Fruit fly (Drosophila melanogaster) whole organism, embryonic: ENCODE data around the gene CG42553.

Experiments
- Adf1 ChIP-seq: fragments of 200-800 bp; sonication (Bioruptor generic); IDR thresholded peaks from 2 replicates; pipeline ENCODE4 v1.3.6; 2022; ENCODE audit warnings: missing biosample characterization, missing genetic modification characterization
- Atf-2 ChIP-seq: fragments of 200-800 bp; sonication (Bioruptor generic); optimal IDR thresholded peaks from 2 replicates; lab custom pipeline; 2016; ENCODE audit warnings: missing biosample characterization, missing genetic modification characterization
- CG11085 ChIP-seq: fragments of 200-800 bp; sonication (Bioruptor generic); IDR thresholded peaks from 2 replicates; pipeline ENCODE4 v1.3.6; 2022; ENCODE audit warnings: missing biosample characterization, missing genetic modification characterization
- CG12155 ChIP-seq: fragments of 200-800 bp; sonication (Bioruptor generic); optimal IDR thresholded peaks from 3 replicates; lab custom pipeline; 2016; ENCODE audit warnings: missing biosample characterization, missing genetic modification characterization
- CG12942 ChIP-seq: fragments of 200-800 bp; sonication (Bioruptor generic); optimal IDR thresholded peaks from 3 replicates; lab custom pipeline; 2016; ENCODE audit warnings: missing biosample characterization, missing genetic modification characterization
- CG13287 ChIP-seq: fragments of 200-800 bp; sonication (Bioruptor generic); IDR thresholded peaks from 2 replicates; pipeline ENCODE4 v1.3.6; 2022; ENCODE audit warnings: missing biosample characterization, missing genetic modification characterization; ENCODE audit not compliant: partially characterized antibody
- CG14050 ChIP-seq: fragments of 200-800 bp; sonication (Bioruptor generic); IDR thresholded peaks from 3 replicates; pipeline ENCODE4 v1.3.6; 2022; ENCODE audit warnings: missing biosample characterization, missing genetic modification characterization
- CG16813 ChIP-seq: fragments of 200-800 bp; sonication (Bioruptor generic); IDR thresholded peaks from 3 replicates; pipeline ENCODE4 v1.3.6; 2022; ENCODE audit warnings: missing biosample characterization, missing genetic modification characterization; ENCODE audit not compliant: partially characterized antibody
- CG17328 ChIP-seq: fragments of 200-800 bp; sonication (Bioruptor generic); IDR thresholded peaks from 2 replicates; pipeline ENCODE4 v1.3.6; 2022; ENCODE audit warnings: missing biosample characterization, missing genetic modification characterization
- CG31365 ChIP-seq: fragments of 200-800 bp; sonication (Bioruptor generic); optimal IDR thresholded peaks from 2 replicates; lab custom pipeline; 2018; ENCODE audit warnings: missing biosample characterization, mild to moderate bottlenecking, missing genetic modification characterization
- CG33213 ChIP-seq: fragments of 200-800 bp; sonication (Bioruptor generic); optimal IDR thresholded peaks from 3 replicates; lab custom pipeline; 2016; ENCODE audit warnings: missing biosample characterization, missing genetic modification characterization
- CG3726 ChIP-seq: fragments of 200-800 bp; sonication (Bioruptor generic); IDR thresholded peaks from 3 replicates; pipeline ENCODE4, ENCODE4 v1.3.6; 2022; ENCODE audit warnings: missing biosample characterization, missing genetic modification characterization
- CG4328 ChIP-seq: fragments of 200-800 bp; sonication (Bioruptor generic); optimal IDR thresholded peaks from 3 replicates; lab custom pipeline; 2017; ENCODE audit warnings: missing biosample characterization, missing genetic modification reagents, missing genetic modification characterization
- CG4360 ChIP-seq: fragments of 200-800 bp; sonication (Bioruptor generic); IDR thresholded peaks from 2 replicates; pipeline ENCODE4 v1.3.6; 2022; ENCODE audit warnings: missing biosample characterization, missing genetic modification characterization
- CG7786 ChIP-seq: fragments of 200-800 bp; sonication (Bioruptor generic); optimal IDR thresholded peaks from 2 replicates; lab custom pipeline; 2016; ENCODE audit warnings: missing biosample characterization, missing genetic modification characterization
- CG7928 ChIP-seq: fragments of 200-800 bp; sonication (Bioruptor generic); optimal IDR thresholded peaks from 2 replicates; lab custom pipeline; 2017; ENCODE audit warnings: missing biosample characterization, mild to moderate bottlenecking, missing genetic modification characterization
- CG8924 ChIP-seq: fragments of 200-800 bp; optimal IDR thresholded peaks from 3 replicates; lab custom pipeline; 2019; ENCODE audit warnings: missing biosample characterization, mild to moderate bottlenecking, missing genetic modification characterization, moderate library complexity
- CG9437 ChIP-seq: fragments of 200-800 bp; sonication (Bioruptor generic); optimal IDR thresholded peaks from 2 replicates; lab custom pipeline; 2018; ENCODE audit warnings: missing biosample characterization, mild to moderate bottlenecking, missing genetic modification characterization
- CG9727 ChIP-seq: fragments of 200-800 bp; sonication (Bioruptor generic); optimal IDR thresholded peaks from 3 replicates; lab custom pipeline; 2017; ENCODE audit warnings: missing biosample characterization, mild to moderate bottlenecking, missing genetic modification characterization
- CG9817 ChIP-seq: fragments of 200-800 bp; sonication (Bioruptor generic); optimal IDR thresholded peaks from 2 replicates; lab custom pipeline; 2018; ENCODE audit warnings: missing biosample characterization, mild to moderate bottlenecking, missing genetic modification characterization, moderate library complexity
- Dek ChIP-seq: fragments of 200-800 bp; sonication (Bioruptor generic); optimal IDR thresholded peaks from 3 replicates; lab custom pipeline; 2019; ENCODE audit warnings: missing biosample characterization, mild to moderate bottlenecking, missing genetic modification characterization, moderate library complexity
- Dp ChIP-seq: fragments of 200-800 bp; sonication (Bioruptor generic); optimal IDR thresholded peaks from 2 replicates; lab custom pipeline; 2018; ENCODE audit warnings: missing biosample characterization, mild to moderate bottlenecking, missing genetic modification characterization, moderate library complexity
- HLH4C ChIP-seq: fragments of 200-800 bp; sonication (Bioruptor generic); IDR thresholded peaks from 3 replicates; pipeline ENCODE4 v1.3.6; 2022; ENCODE audit warnings: missing biosample characterization, missing genetic modification characterization; ENCODE audit not compliant: partially characterized antibody
- Hand ChIP-seq: fragments of 200-800 bp; sonication (Bioruptor generic); optimal IDR thresholded peaks from 2 replicates; lab custom pipeline; 2017; ENCODE audit warnings: mild to moderate bottlenecking, missing biosample characterization, missing genetic modification reagents, missing genetic modification characterization
- Lim3 ChIP-seq: fragments of 200-800 bp; sonication (Bioruptor generic); IDR thresholded peaks from 2 replicates; pipeline ENCODE4 v1.3.6; 2022; ENCODE audit warnings: missing biosample characterization, missing genetic modification characterization
- MTF-1 ChIP-seq: fragments of 200-800 bp; sonication (Bioruptor generic); optimal IDR thresholded peaks from 2 replicates; lab custom pipeline; 2018; ENCODE audit warnings: missing biosample characterization, mild to moderate bottlenecking, missing genetic modification characterization, borderline replicate concordance
- Max ChIP-seq: fragments of 200-800 bp; sonication (Bioruptor generic); optimal IDR thresholded peaks from 2 replicates; lab custom pipeline; 2016; ENCODE audit warnings: missing biosample characterization, mild to moderate bottlenecking, missing genetic modification characterization
- Med ChIP-seq: fragments of 200-800 bp; sonication (Bioruptor generic); peaks from one replicate; lab custom pipeline; 2016; ENCODE audit warnings: missing biosample characterization, missing genetic modification characterization, mild to moderate bottlenecking, inconsistent platforms, moderate library complexity
- Myb ChIP-seq: fragments of 200-800 bp; sonication (Bioruptor generic); optimal IDR thresholded peaks from 2 replicates; lab custom pipeline; 2016; ENCODE audit warnings: missing biosample characterization, missing genetic modification characterization
- Oli ChIP-seq: fragments of 200-800 bp; sonication (Bioruptor generic); optimal IDR thresholded peaks from 2 replicates; lab custom pipeline; 2018; ENCODE audit warnings: missing biosample characterization, mild to moderate bottlenecking, missing genetic modification characterization, moderate library complexity
- Ravus ChIP-seq: fragments of 200-800 bp; sonication (Bioruptor generic); IDR thresholded peaks from 2 replicates; pipeline ENCODE4 v1.3.6; 2022; ENCODE audit warnings: missing biosample characterization, missing genetic modification characterization
- Rfx ChIP-seq: fragments of 200-800 bp; sonication (Bioruptor generic); IDR thresholded peaks from 2 replicates; pipeline ENCODE4 v1.3.6; 2022; ENCODE audit warnings: missing biosample characterization, missing genetic modification characterization
- Tbp ChIP-seq: fragments of >200 bp; optimal IDR thresholded peaks from 2 replicates; lab custom pipeline; 2018; ENCODE audit warnings: missing biosample characterization, missing genetic modification characterization
- az2 ChIP-seq: fragments of 200-800 bp; sonication (Bioruptor generic); optimal IDR thresholded peaks from 3 replicates; lab custom pipeline; 2016; ENCODE audit warnings: missing biosample characterization, missing genetic modification characterization
- bcd ChIP-seq: fragments of 200-800 bp; sonication (Bioruptor generic); optimal IDR thresholded peaks from 2 replicates; lab custom pipeline; 2017; ENCODE audit warnings: missing biosample characterization, mild to moderate bottlenecking, missing genetic modification characterization
- bigmax ChIP-seq: fragments of 200-800 bp; sonication (Bioruptor generic); optimal IDR thresholded peaks from 2 replicates; lab custom pipeline; 2018; ENCODE audit warnings: missing biosample characterization, mild to moderate bottlenecking, missing genetic modification characterization
- bowl ChIP-seq: fragments of 200-800 bp; sonication (Bioruptor generic); IDR thresholded peaks from 2 replicates; pipeline ENCODE4 v1.3.6; 2022; ENCODE audit warnings: missing biosample characterization, missing genetic modification characterization
- crol ChIP-seq: fragments of 200-800 bp; sonication (Bioruptor generic); IDR thresholded peaks from 2 replicates; pipeline ENCODE4 v1.3.6; 2022; ENCODE audit warnings: missing biosample characterization, missing genetic modification characterization
- fd102C ChIP-seq: fragments of 200-800 bp; sonication (Bioruptor generic); optimal IDR thresholded peaks from 2 replicates; lab custom pipeline; 2018; ENCODE audit warnings: missing biosample characterization, mild to moderate bottlenecking, missing genetic modification characterization, moderate library complexity
- fru ChIP-seq: fragments of >200 bp; optimal IDR thresholded peaks from 2 replicates; lab custom pipeline; 2017
- kay ChIP-seq: fragments of 200-800 bp; sonication (Bioruptor generic); optimal IDR thresholded peaks from 2 replicates; lab custom pipeline; 2016; ENCODE audit warnings: missing biosample characterization, missing genetic modification characterization
- lab ChIP-seq: fragments of 200-800 bp; sonication (Bioruptor generic); optimal IDR thresholded peaks from 3 replicates; lab custom pipeline; 2017; ENCODE audit warnings: missing biosample characterization, missing genetic modification characterization, mild to moderate bottlenecking, moderate library complexity, missing genetic modification reagents
- lbe ChIP-seq: fragments of 200-800 bp; sonication (Bioruptor generic); optimal IDR thresholded peaks from 2 replicates; lab custom pipeline; 2016; ENCODE audit warnings: missing biosample characterization, mild to moderate bottlenecking, missing genetic modification characterization
- mam ChIP-seq: fragments of 200-800 bp; sonication (Bioruptor generic); optimal IDR thresholded peaks from 3 replicates; lab custom pipeline; 2016; ENCODE audit warnings: missing biosample characterization, missing genetic modification characterization
- nerfin-2 ChIP-seq: fragments of 200-800 bp; sonication (Bioruptor generic); IDR thresholded peaks from 2 replicates; pipeline ENCODE4 v1.3.6; 2022; ENCODE audit warnings: missing biosample characterization, missing genetic modification characterization; ENCODE audit not compliant: partially characterized antibody
- nom ChIP-seq: fragments of 200-800 bp; sonication (Bioruptor generic); optimal IDR thresholded peaks from 2 replicates; lab custom pipeline; 2017; ENCODE audit warnings: missing biosample characterization, missing genetic modification characterization, mild to moderate bottlenecking, moderate library complexity, missing genetic modification reagents
- repo ChIP-seq: fragments of 200-800 bp; sonication (Bioruptor generic); optimal IDR thresholded peaks from 2 replicates; lab custom pipeline; 2016; ENCODE audit warnings: missing biosample characterization, missing genetic modification characterization
- row ChIP-seq: fragments of 200-800 bp; sonication (Bioruptor generic); IDR thresholded peaks from 3 replicates; pipeline ENCODE4 v1.3.6; 2022; ENCODE audit warnings: missing biosample characterization, missing genetic modification characterization
- sisA ChIP-seq: fragments of 200-800 bp; sonication (Bioruptor generic); IDR thresholded peaks from 2 replicates; pipeline ENCODE4 v1.3.6; 2022; ENCODE audit warnings: missing biosample characterization, missing genetic modification characterization
- tna ChIP-seq: fragments of 200-800 bp; sonication (Bioruptor generic); IDR thresholded peaks from 2 replicates; pipeline ENCODE4 v1.3.6; 2022; ENCODE audit warnings: missing biosample characterization, missing genetic modification characterization; ENCODE audit not compliant: partially characterized antibody
- toy ChIP-seq: fragments of 200-800 bp; sonication (Bioruptor generic); IDR thresholded peaks from 2 replicates; pipeline ENCODE4 v1.3.6; 2022; ENCODE audit warnings: missing biosample characterization, missing genetic modification characterization
- vvl ChIP-seq: fragments of 200-800 bp; sonication (Bioruptor generic); IDR thresholded peaks from 2 replicates; pipeline ENCODE4 v1.3.6; 2022; ENCODE audit warnings: missing biosample characterization, missing genetic modification characterization

CG42553 gene

DNA sequence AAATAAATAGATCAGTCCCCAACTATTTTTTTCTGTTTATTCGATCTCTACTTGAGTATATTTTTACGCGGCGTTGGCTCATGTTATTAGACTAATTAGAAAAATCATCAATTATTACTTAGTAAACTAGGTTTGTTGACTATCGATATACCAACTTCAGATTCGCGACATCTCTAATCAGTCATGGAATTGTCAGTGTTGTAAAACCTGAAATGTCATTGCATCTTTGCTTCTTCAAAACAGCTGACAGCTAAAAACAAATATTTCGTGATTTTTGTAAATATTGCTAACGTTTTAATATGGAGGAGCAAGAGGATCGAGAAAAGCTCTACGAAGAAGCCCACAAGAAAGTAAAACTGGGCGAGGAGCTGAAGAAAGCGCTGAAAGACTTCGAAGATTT lies at the start of gene CG42553 (continued):
- TF ChIP-seq CG9727 (GFP tag; lab: Kevin White, UChicago) = no peak
- no peak for TF ChIP-seq Max (GFP tag; lab: Kevin White, UChicago)
- TF ChIP-seq fru = no peak
- peak; percentile 23 for TF ChIP-seq CG16813 (GFP tag; lab: Robert Waterston, UW)
- no peak for TF ChIP-seq kay (GFP tag; lab: Kevin White, UChicago)
- TF ChIP-seq CG9437 (GFP tag; lab: Kevin White, UChicago) = no peak
- TF ChIP-seq Hand (GFP tag; lab: Kevin White, UChicago) = no peak
- no peak for TF ChIP-seq Adf1 (GFP tag; lab: Robert Waterston, UW)
- TF ChIP-seq Rfx (GFP tag; lab: Robert Waterston, UW) = peak; percentile 31; the same call in 1 of the 2 replicates
- TF ChIP-seq MTF-1 (GFP tag; lab: Kevin White, UChicago) = no peak
- TF ChIP-seq fd102C (GFP tag; lab: Kevin White, UChicago) = no peak
- no peak for TF ChIP-seq mam
- TF ChIP-seq toy (GFP tag; lab: Robert Waterston, UW) = no peak
- no peak for TF ChIP-seq CG14050 (GFP tag; lab: Robert Waterston, UW)
- TF ChIP-seq CG13287 (GFP tag; lab: Robert Waterston, UW) = peak; percentile 47
- no peak for TF ChIP-seq bcd
- no peak for TF ChIP-seq CG4328 (GFP tag; lab: Kevin White, UChicago)
- TF ChIP-seq bowl = no peak
- TF ChIP-seq row (GFP tag; lab: Robert Waterston, UW) = peak; percentile 77
- no peak for TF ChIP-seq repo (GFP tag; lab: Kevin White, UChicago)
- no peak for TF ChIP-seq Tbp (GFP tag; lab: Kevin White, UChicago)
- TF ChIP-seq Med = peak; percentile 82
- TF ChIP-seq CG9817 (tag; lab: Kevin White, UChicago) = no peak
- no peak for TF ChIP-seq CG12942
- no peak for TF ChIP-seq CG7786 (GFP tag; lab: Kevin White, UChicago)
- peak; percentile 37; the same call in 2 of the 3 replicates for TF ChIP-seq HLH4C (GFP tag; lab: Robert Waterston, UW)
- no peak for TF ChIP-seq nerfin-2 (GFP tag; lab: Robert Waterston, UW)
- no peak for TF ChIP-seq CG3726 (GFP tag; lab: Robert Waterston, UW)
- no peak for TF ChIP-seq CG7928 (GFP tag; lab: Kevin White, UChicago)
- TF ChIP-seq tna (GFP tag; lab: Robert Waterston, UW) = no peak
- TF ChIP-seq Dp (GFP tag; lab: Kevin White, UChicago) = no peak
- no peak for TF ChIP-seq crol (GFP tag; lab: Robert Waterston, UW)
- TF ChIP-seq CG17328 (GFP tag; lab: Robert Waterston, UW) = no peak
- no peak for TF ChIP-seq sisA (GFP tag; lab: Robert Waterston, UW)
- TF ChIP-seq Ravus = no peak
- TF ChIP-seq CG31365 (tag; lab: Kevin White, UChicago) = no peak
- no peak for TF ChIP-seq CG8924 (tag; lab: Kevin White, UChicago)
- TF ChIP-seq lab = no peak
- TF ChIP-seq CG11085 = no peak
- TF ChIP-seq az2 (GFP tag; lab: Kevin White, UChicago) = no peak
- TF ChIP-seq lbe (GFP tag; lab: Kevin White, UChicago) = peak; percentile 21
- no peak for TF ChIP-seq vvl
- no peak for TF ChIP-seq CG4360 (GFP tag; lab: Robert Waterston, UW)
- no peak for TF ChIP-seq CG33213 (GFP tag; lab: Kevin White, UChicago)
- no peak for TF ChIP-seq Oli (tag; lab: Kevin White, UChicago)
- TF ChIP-seq Atf-2 (GFP tag; lab: Kevin White, UChicago) = no peak
- TF ChIP-seq nom (GFP tag; lab: Kevin White, UChicago) = no peak
- no peak for TF ChIP-seq Myb
- TF ChIP-seq Lim3 (GFP tag; lab: Robert Waterston, UW) = no peak
- no peak for TF ChIP-seq bigmax
- no peak for TF ChIP-seq Dek (tag; lab: Kevin White, UChicago)
- no peak for TF ChIP-seq CG12155 (GFP tag; lab: Kevin White, UChicago)
